Fruit fly (Drosophila melanogaster) whole organism, embryonic: ENCODE data around the gene Esyt2.
A peak's percentile ranks its signal among the peaks of the same experiment; 100 is the strongest.

Experiments used
- CG10147 ChIP-seq: fragments of 200-800 bp; sonication (Bioruptor generic); optimal IDR thresholded peaks from 2 replicates; lab custom pipeline; 2019; ENCODE audit warnings: missing biosample characterization, mild to moderate bottlenecking, missing genetic modification characterization, moderate library complexity
- CG10366 ChIP-seq: fragments of 200-800 bp; sonication (Bioruptor generic); IDR thresholded peaks from 2 replicates; pipeline ENCODE4 v1.3.6; 2022; ENCODE audit warnings: missing biosample characterization, missing genetic modification characterization
- CG11504 ChIP-seq: fragments of 200-800 bp; sonication (Bioruptor generic); optimal IDR thresholded peaks from 3 replicates; lab custom pipeline; 2019; ENCODE audit warnings: missing biosample characterization, mild to moderate bottlenecking, missing genetic modification characterization, moderate library complexity
- CG12104 ChIP-seq: fragments of 200-800 bp; sonication (Bioruptor generic); optimal IDR thresholded peaks from 3 replicates; lab custom pipeline; 2016; ENCODE audit warnings: missing biosample characterization, missing genetic modification characterization
- CG12236 ChIP-seq: fragments of 200-800 bp; sonication (Bioruptor generic); optimal IDR thresholded peaks from 2 replicates; lab custom pipeline; 2016; ENCODE audit warnings: missing biosample characterization, missing genetic modification characterization
- CG12299 ChIP-seq: fragments of 200-800 bp; sonication (Bioruptor generic); optimal IDR thresholded peaks from 2 replicates; lab custom pipeline; 2018; ENCODE audit warnings: missing biosample characterization, mild to moderate bottlenecking, missing genetic modification characterization
- CG13894 ChIP-seq: fragments of 200-800 bp; sonication (Bioruptor generic); optimal IDR thresholded peaks from 3 replicates; lab custom pipeline; 2018; ENCODE audit warnings: missing biosample characterization, mild to moderate bottlenecking, missing genetic modification characterization, moderate library complexity
- CG30020 ChIP-seq: fragments of 200-800 bp; optimal IDR thresholded peaks from 2 replicates; lab custom pipeline; 2019; ENCODE audit warnings: missing biosample characterization, mild to moderate bottlenecking, missing genetic modification characterization, moderate library complexity
- CG32532 ChIP-seq: fragments of 200-800 bp; sonication (Bioruptor generic); IDR thresholded peaks from 2 replicates; pipeline ENCODE4 v1.3.6; 2022; ENCODE audit warnings: missing biosample characterization, missing genetic modification characterization
- CG33557 ChIP-seq: fragments of 200-800 bp; sonication (Bioruptor generic); optimal IDR thresholded peaks from 2 replicates; lab custom pipeline; 2019; ENCODE audit warnings: missing biosample characterization, mild to moderate bottlenecking, missing genetic modification characterization, moderate library complexity
- CG34224 ChIP-seq: fragments of 200-800 bp; sonication (Bioruptor generic); IDR thresholded peaks from 3 replicates; pipeline ENCODE4 v1.3.6; 2022; ENCODE audit warnings: missing biosample characterization, missing genetic modification characterization; ENCODE audit not compliant: partially characterized antibody
- CG4360 ChIP-seq: fragments of 200-800 bp; sonication (Bioruptor generic); IDR thresholded peaks from 2 replicates; pipeline ENCODE4 v1.3.6; 2022; ENCODE audit warnings: missing biosample characterization, missing genetic modification characterization
- CG4404 ChIP-seq: fragments of 200-800 bp; sonication (Bioruptor generic); IDR thresholded peaks from 2 replicates; pipeline ENCODE4 v1.3.6; 2022; ENCODE audit warnings: missing biosample characterization, missing genetic modification characterization
- CG5245 ChIP-seq: fragments of 200-800 bp; sonication (Bioruptor generic); optimal IDR thresholded peaks from 3 replicates; lab custom pipeline; 2016; ENCODE audit warnings: missing biosample characterization, missing genetic modification characterization
- CG8924 ChIP-seq: fragments of 200-800 bp; optimal IDR thresholded peaks from 3 replicates; lab custom pipeline; 2019; ENCODE audit warnings: missing biosample characterization, mild to moderate bottlenecking, missing genetic modification characterization, moderate library complexity
- CG8944 ChIP-seq: fragments of 200-800 bp; sonication (Bioruptor generic); optimal IDR thresholded peaks from 3 replicates; lab custom pipeline; 2016; ENCODE audit warnings: missing biosample characterization, missing genetic modification characterization
- D ChIP-seq, 2 experiments: fragments of 200-800 bp in 1 of 2; fragments of >200 bp in 1 of 2; sonication (Bioruptor generic) in 1 of 2; optimal IDR thresholded peaks; 2 replicates in 1 of 2; 3 replicates in 1 of 2; lab custom pipeline; 2017; ENCODE audit warnings: mild to moderate bottlenecking in 1 of 2, missing biosample characterization in 1 of 2, missing genetic modification characterization in 1 of 2, missing genetic modification reagents in 1 of 2
- Fer2 ChIP-seq: fragments of 200-800 bp; sonication (Bioruptor generic); optimal IDR thresholded peaks from 2 replicates; lab custom pipeline; 2018; ENCODE audit warnings: missing biosample characterization, mild to moderate bottlenecking, missing genetic modification characterization, moderate library complexity
- Hmr ChIP-seq: fragments of 200-800 bp; sonication (Bioruptor generic); optimal IDR thresholded peaks from 3 replicates; lab custom pipeline; 2017; ENCODE audit warnings: mild to moderate bottlenecking, missing biosample characterization, missing genetic modification reagents, missing genetic modification characterization
- Hr51 ChIP-seq, 2 experiments: fragments of 200-800 bp; sonication (Bioruptor generic); optimal IDR thresholded peaks; 2 replicates in 1 of 2; 3 replicates in 1 of 2; lab custom pipeline; 2016 to 2018; ENCODE audit warnings: missing biosample characterization in 2 of 2, missing genetic modification characterization in 2 of 2, mild to moderate bottlenecking in 1 of 2, moderate library complexity in 1 of 2
- Lim3 ChIP-seq: fragments of 200-800 bp; sonication (Bioruptor generic); IDR thresholded peaks from 2 replicates; pipeline ENCODE4 v1.3.6; 2022; ENCODE audit warnings: missing biosample characterization, missing genetic modification characterization
- Opbp ChIP-seq: fragments of 200-800 bp; sonication (Bioruptor generic); IDR thresholded peaks from 3 replicates; pipeline ENCODE4 v1.3.6; 2022; ENCODE audit warnings: missing biosample characterization, missing genetic modification characterization; ENCODE audit not compliant: partially characterized antibody
- Ravus ChIP-seq: fragments of 200-800 bp; sonication (Bioruptor generic); IDR thresholded peaks from 2 replicates; pipeline ENCODE4 v1.3.6; 2022; ENCODE audit warnings: missing biosample characterization, missing genetic modification characterization
- Sin3A ChIP-seq: fragments of >200 bp; optimal IDR thresholded peaks from 2 replicates; lab custom pipeline; 2018
- ara ChIP-seq: fragments of 200-800 bp; sonication (Bioruptor generic); IDR thresholded peaks from 2 replicates; pipeline ENCODE4 v1.3.6; 2022; ENCODE audit warnings: missing biosample characterization, missing genetic modification characterization
- btn ChIP-seq: fragments of 200-800 bp; sonication (Bioruptor generic); optimal IDR thresholded peaks from 2 replicates; lab custom pipeline; 2016; ENCODE audit warnings: missing biosample characterization, missing genetic modification characterization
- chinmo ChIP-seq: fragments of 200-800 bp; sonication (Bioruptor generic); IDR thresholded peaks from 4 replicates; pipeline ENCODE4 v1.3.6; 2022; ENCODE audit warnings: missing biosample characterization, missing genetic modification characterization; ENCODE audit not compliant: partially characterized antibody
- dm ChIP-seq: fragments of 200-800 bp; sonication (Bioruptor generic); optimal IDR thresholded peaks from 3 replicates; lab custom pipeline; 2016; ENCODE audit warnings: missing biosample characterization, missing genetic modification characterization
- dmrt11E ChIP-seq: fragments of 200-800 bp; sonication (Bioruptor generic); optimal IDR thresholded peaks from 3 replicates; lab custom pipeline; 2018; ENCODE audit warnings: missing biosample characterization, mild to moderate bottlenecking, missing genetic modification characterization, moderate library complexity
- fd3F ChIP-seq: fragments of 200-800 bp; sonication (Bioruptor generic); optimal IDR thresholded peaks from 2 replicates; lab custom pipeline; 2018; ENCODE audit warnings: missing biosample characterization, mild to moderate bottlenecking, missing genetic modification characterization, moderate library complexity
- fru ChIP-seq: fragments of >200 bp; optimal IDR thresholded peaks from 2 replicates; lab custom pipeline; 2017
- grau ChIP-seq: fragments of 200-800 bp; optimal IDR thresholded peaks from 3 replicates; lab custom pipeline; 2019; ENCODE audit warnings: missing biosample characterization, mild to moderate bottlenecking, missing genetic modification characterization, moderate library complexity
- gsb-n ChIP-seq: fragments of 200-800 bp; sonication (Bioruptor generic); optimal IDR thresholded peaks from 3 replicates; lab custom pipeline; 2018; ENCODE audit warnings: missing biosample characterization, mild to moderate bottlenecking, missing genetic modification characterization
- gt ChIP-seq: fragments of 200-800 bp; sonication (Bioruptor generic); IDR thresholded peaks from 2 replicates; pipeline ENCODE4 v1.3.6; 2022; ENCODE audit warnings: missing biosample characterization, missing genetic modification characterization
- ind ChIP-seq: fragments of 200-800 bp; sonication (Bioruptor generic); optimal IDR thresholded peaks from 3 replicates; lab custom pipeline; 2016; ENCODE audit warnings: missing biosample characterization, missing genetic modification characterization
- kay ChIP-seq: fragments of 200-800 bp; sonication (Bioruptor generic); optimal IDR thresholded peaks from 2 replicates; lab custom pipeline; 2016; ENCODE audit warnings: missing biosample characterization, missing genetic modification characterization
- knrl ChIP-seq: fragments of 200-800 bp; sonication (Bioruptor generic); IDR thresholded peaks from 3 replicates; pipeline ENCODE4 v1.3.6; 2022; ENCODE audit warnings: missing biosample characterization, missing genetic modification characterization; ENCODE audit not compliant: partially characterized antibody
- lmd ChIP-seq: fragments of 200-800 bp; sonication (Bioruptor generic); IDR thresholded peaks from 2 replicates; pipeline ENCODE4 v1.3.6; 2022; ENCODE audit warnings: missing biosample characterization, missing genetic modification characterization
- lola ChIP-seq, 3 experiments: fragments of >200 bp in 2 of 3; fragments of 200-800 bp in 1 of 3; sonication (Bioruptor generic) in 1 of 3; optimal IDR thresholded peaks; 2 replicates each; lab custom pipeline; 2017 to 2019; ENCODE audit warnings: missing biosample characterization in 3 of 3, missing genetic modification characterization in 3 of 3, mild to moderate bottlenecking in 1 of 3, moderate library complexity in 1 of 3
- nerfin-2 ChIP-seq: fragments of 200-800 bp; sonication (Bioruptor generic); IDR thresholded peaks from 2 replicates; pipeline ENCODE4 v1.3.6; 2022; ENCODE audit warnings: missing biosample characterization, missing genetic modification characterization; ENCODE audit not compliant: partially characterized antibody
- nmo ChIP-seq: fragments of 200-800 bp; sonication (Bioruptor generic); optimal IDR thresholded peaks from 2 replicates; lab custom pipeline; 2018; ENCODE audit warnings: missing biosample characterization, mild to moderate bottlenecking, missing genetic modification characterization, moderate library complexity
- nom ChIP-seq: fragments of 200-800 bp; sonication (Bioruptor generic); optimal IDR thresholded peaks from 2 replicates; lab custom pipeline; 2017; ENCODE audit warnings: missing biosample characterization, missing genetic modification characterization, mild to moderate bottlenecking, moderate library complexity, missing genetic modification reagents
- onecut ChIP-seq: fragments of 200-800 bp; sonication (Bioruptor generic); IDR thresholded peaks from 2 replicates; pipeline ENCODE4 v1.3.6; 2022; ENCODE audit warnings: missing biosample characterization, missing genetic modification characterization
- pb ChIP-seq: fragments of 200-800 bp; sonication (Bioruptor generic); optimal IDR thresholded peaks from 3 replicates; lab custom pipeline; 2016; ENCODE audit warnings: missing biosample characterization, missing genetic modification characterization
- sens ChIP-seq: fragments of 200-800 bp; sonication (Bioruptor generic); peaks from one replicate; lab custom pipeline; 2016; ENCODE audit warnings: missing biosample characterization, missing genetic modification characterization
- stwl ChIP-seq: fragments of 200-800 bp; sonication (Bioruptor generic); optimal IDR thresholded peaks from 3 replicates; lab custom pipeline; 2018; ENCODE audit warnings: missing biosample characterization, mild to moderate bottlenecking, missing genetic modification characterization, moderate library complexity
- tll ChIP-seq, 2 experiments: fragments of 200-800 bp in 1 of 2; fragments of >200 bp in 1 of 2; sonication (Bioruptor generic) in 1 of 2; optimal IDR thresholded peaks; 2 replicates each; lab custom pipeline; 2017 to 2019; ENCODE audit warnings: missing biosample characterization in 2 of 2, missing genetic modification characterization in 2 of 2, mild to moderate bottlenecking in 1 of 2, moderate library complexity in 1 of 2
- unc-4 ChIP-seq: fragments of 200-800 bp; sonication (Bioruptor generic); IDR thresholded peaks from 2 replicates; pipeline ENCODE4 v1.3.6; 2022; ENCODE audit warnings: missing biosample characterization, missing genetic modification characterization; ENCODE audit not compliant: partially characterized antibody
- zen ChIP-seq: fragments of 200-800 bp; sonication (Bioruptor generic); optimal IDR thresholded peaks from 3 replicates; lab custom pipeline; 2018; ENCODE audit warnings: missing biosample characterization, mild to moderate bottlenecking, missing genetic modification characterization, moderate library complexity
- zfh1 ChIP-seq: fragments of 200-800 bp; sonication (Bioruptor generic); IDR thresholded peaks from 3 replicates; pipeline ENCODE4 v1.3.6; 2022; ENCODE audit warnings: missing biosample characterization, missing genetic modification characterization

Esyt2 gene

DNA sequence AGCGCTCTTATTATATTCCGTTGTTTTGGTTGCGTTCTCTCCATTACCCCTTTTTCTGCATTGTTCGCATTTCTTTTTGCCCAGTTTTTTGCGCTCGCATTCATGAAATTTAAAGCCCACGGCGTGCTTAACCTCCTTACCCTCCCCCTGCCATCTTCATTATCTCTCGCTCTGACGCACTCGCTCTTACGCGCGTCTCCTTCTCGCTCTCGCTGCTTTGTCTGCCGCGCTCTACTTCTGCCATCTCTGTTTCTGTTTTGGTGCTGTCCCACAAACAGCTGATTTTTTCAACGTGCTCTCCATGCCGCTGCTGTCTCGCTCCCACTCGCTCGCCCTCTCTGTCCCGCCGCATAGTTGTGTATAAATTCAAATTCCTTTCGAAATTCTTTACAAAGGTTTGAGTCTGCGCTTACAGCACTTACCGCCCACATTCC, 42.0 kb downstream of the Esyt2 start (continued):
- TF ChIP-seq ara (GFP tag; lab: Robert Waterston, UW) (no peak), kay (GFP tag; lab: Kevin White, UChicago) (no peak), lola (GFP tag; optimal IDR thresholded peaks at IDR 0.05; lab: Kevin White, UChicago) (no peak), CG12299 (tag; lab: Kevin White, UChicago) (no peak), btn (GFP tag; lab: Kevin White, UChicago) (no peak), knrl (no peak), CG12104 (GFP tag; lab: Kevin White, UChicago) (no peak), nom (GFP tag; lab: Kevin White, UChicago) (peak; percentile 73), CG8924 (tag; lab: Kevin White, UChicago) (peak; percentile 45), CG4360 (GFP tag; lab: Robert Waterston, UW) (no peak), dm (GFP tag; lab: Kevin White, UChicago) (peak; percentile 95), nerfin-2 (GFP tag; lab: Robert Waterston, UW) (no peak), zen (tag; lab: Kevin White, UChicago) (peak; percentile 0), onecut (GFP tag; lab: Robert Waterston, UW) (no peak), Fer2 (no peak), zfh1 (no peak), CG10366 (no peak), CG30020 (no peak), Lim3 (GFP tag; lab: Robert Waterston, UW) (no peak), lmd (GFP tag; lab: Robert Waterston, UW) (no peak), sens (GFP tag; lab: Kevin White, UChicago) (no peak), CG33557 (GFP tag; lab: Kevin White, UChicago) (peak; percentile 14), nmo (GFP tag; lab: Kevin White, UChicago) (peak; percentile 10), Sin3A (lab: Kevin White, UChicago) (no peak), CG8944 (GFP tag; lab: Kevin White, UChicago) (no peak), CG11504 (tag; lab: Kevin White, UChicago) (peak; percentile 30), pb (GFP tag; lab: Kevin White, UChicago) (no peak), Opbp (GFP tag; lab: Robert Waterston, UW) (no peak), CG5245 (GFP tag; lab: Kevin White, UChicago) (no peak), Hmr (GFP tag; lab: Kevin White, UChicago) (no peak), CG32532 (no peak), CG13894 (tag; lab: Kevin White, UChicago) (peak; percentile 66), grau (tag; lab: Kevin White, UChicago) (peak; percentile 25), stwl (tag; lab: Kevin White, UChicago) (peak; percentile 58), gt (no peak), fru (lab: Kevin White, UChicago) (peak; percentile 61), CG12236 (GFP tag; lab: Kevin White, UChicago) (no peak), fd3F (GFP tag; lab: Kevin White, UChicago) (no peak), unc-4 (GFP tag; lab: Robert Waterston, UW) (no peak), dmrt11E (tag; lab: Kevin White, UChicago) (no peak), gsb-n (tag; lab: Kevin White, UChicago) (peak; percentile 24), chinmo (GFP tag; lab: Robert Waterston, UW) (no peak), tll (GFP tag; optimal IDR thresholded peaks at IDR 0.05; lab: Kevin White, UChicago) (peak in 1 of 2 experiments; percentile 31), CG34224 (no peak), CG4404 (GFP tag; lab: Robert Waterston, UW) (no peak), Hr51 (GFP tag; optimal IDR thresholded peaks at IDR 0.05; lab: Kevin White, UChicago) (peak in 1 of 2 experiments; percentile 4), ind (GFP tag; lab: Kevin White, UChicago) (no peak), Ravus (GFP tag; lab: Robert Waterston, UW) (no peak), D (optimal IDR thresholded peaks at IDR 0.05; lab: Kevin White, UChicago) (peak; percentile 60), D (GFP tag; optimal IDR thresholded peaks at IDR 0.05; lab: Kevin White, UChicago) (no peak), CG10147 (GFP tag; lab: Kevin White, UChicago) (peak; percentile 35)
